Worm (Caenorhabditis elegans) whole organism, L3 larva: ENCODE data around the gene unc-82.

Source experiments
- ceh-82 ChIP-seq: fragments of 150-350 bp; optimal IDR thresholded peaks from 2 replicates; lab custom pipeline; 2014; ENCODE audit warnings: missing biosample characterization, missing genetic modification characterization
- elt-3 ChIP-seq, 3 experiments: fragments of 150-350 bp in 1 of 3; sonication (generic microtip) in 2 of 3; optimal IDR thresholded peaks; 2 replicates in 2 of 3; 4 replicates in 1 of 3; lab custom pipeline; 2014 to 2017; ENCODE audit warnings: missing biosample characterization in 3 of 3, missing genetic modification characterization in 3 of 3
- mdl-1 ChIP-seq: fragments of 150-350 bp; optimal IDR thresholded peaks from 2 replicates; lab custom pipeline; 2014; ENCODE audit warnings: missing biosample characterization, missing genetic modification characterization
- nhr-12 ChIP-seq: fragments of 150-350 bp; optimal IDR thresholded peaks from 2 replicates; lab custom pipeline; 2014; ENCODE audit warnings: missing biosample characterization, missing genetic modification characterization
- pqm-1 ChIP-seq: fragments of 150-350 bp; optimal IDR thresholded peaks from 2 replicates; lab custom pipeline; 2017; ENCODE audit warnings: missing biosample characterization, missing genetic modification characterization, inconsistent platforms
- sea-2 ChIP-seq: fragments of 150-350 bp; sonication (generic microtip); optimal IDR thresholded peaks from 4 replicates; lab custom pipeline; 2014; ENCODE audit warnings: missing biosample characterization, missing genetic modification reagents, missing genetic modification characterization
- tbx-2 ChIP-seq: sonication (generic microtip); optimal IDR thresholded peaks from 2 replicates; lab custom pipeline; 2016; ENCODE audit warnings: mild to moderate bottlenecking, missing genetic modification characterization, missing compliant biosample characterization

DNA sequence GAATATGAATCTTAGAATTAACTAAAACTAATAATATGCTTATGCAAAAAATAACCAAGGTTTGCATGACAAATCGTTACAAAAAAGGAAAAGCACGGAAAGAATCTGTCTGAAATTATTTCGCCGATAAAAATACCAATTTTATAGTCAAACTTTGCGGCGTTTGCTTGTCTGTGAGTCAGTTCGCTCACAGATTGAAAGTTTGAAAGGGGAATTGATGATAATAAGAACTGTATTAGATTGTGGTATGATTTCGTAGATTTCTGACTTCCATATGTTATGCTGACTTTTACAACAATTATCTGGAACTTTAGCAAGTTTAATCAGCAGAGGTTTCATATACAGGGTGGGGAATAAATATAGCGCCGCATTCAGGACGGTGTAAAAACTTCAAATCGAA, 35.9 kb downstream of the unc-82 start, which contains the start of gene F13B6.2:
- TF ChIP-seq tbx-2 (tag; lab: Kevin White, UChicago) (no peak), nhr-12 (tag; lab: Kevin White, UChicago) (no peak), pqm-1 (tag; lab: Kevin White, UChicago) (no peak), elt-3 (tag; optimal IDR thresholded peaks at IDR 0.05; lab: Kevin White, UChicago) (no peak), sea-2 (GFP tag; lab: Kevin White, UChicago) (no peak), ceh-82 (tag; lab: Kevin White, UChicago) (no peak), mdl-1 (tag; lab: Kevin White, UChicago) (no peak)
